Worm (Caenorhabditis elegans) whole organism, early embryonic: ENCODE data around the gene atg-10.

Experiments used
- B0310.2 ChIP-seq: sonication (generic microtip); optimal IDR thresholded peaks from 2 replicates; lab custom pipeline; 2016; ENCODE audit warnings: mild to moderate bottlenecking, missing genetic modification characterization, missing compliant biosample characterization
- aly-1 ChIP-seq: sonication (generic microtip); optimal IDR thresholded peaks from 2 replicates; lab custom pipeline; 2016; ENCODE audit warnings: missing genetic modification characterization, missing compliant biosample characterization
- ama-1 ChIP-seq: fragments of 150-350 bp; optimal IDR thresholded peaks from 2 replicates; lab custom pipeline; 2014
- ceh-13 ChIP-seq: fragments of 200-800 bp; sonication (Bioruptor generic); optimal IDR thresholded peaks from 2 replicates; lab custom pipeline; 2018; ENCODE audit warnings: mild to moderate bottlenecking, missing genetic modification characterization, missing compliant biosample characterization
- ets-7 ChIP-seq: sonication (generic microtip); optimal IDR thresholded peaks from 2 replicates; lab custom pipeline; 2016; ENCODE audit warnings: missing genotype, missing genetic modification characterization, missing compliant biosample characterization
- flt-1 ChIP-seq: fragments of 200-800 bp; sonication (Bioruptor generic); IDR thresholded peaks from 2 replicates; pipeline ENCODE4 v1.3.6; 2022; ENCODE audit warnings: missing genetic modification characterization, missing compliant biosample characterization
- hmbx-1 ChIP-seq: sonication (generic microtip); optimal IDR thresholded peaks from 2 replicates; lab custom pipeline; 2016; ENCODE audit warnings: mild to moderate bottlenecking, missing genetic modification characterization, missing compliant biosample characterization
- hnd-1 ChIP-seq: sonication (generic microtip); optimal IDR thresholded peaks from 2 replicates; lab custom pipeline; 2016; ENCODE audit warnings: missing genetic modification characterization, missing compliant biosample characterization
- scrt-1 ChIP-seq: fragments of 200-800 bp; sonication (Bioruptor generic); IDR thresholded peaks from 2 replicates; pipeline ENCODE4 v1.3.6; 2022; ENCODE audit warnings: missing genetic modification characterization, missing compliant biosample characterization
- sea-1 ChIP-seq: fragments of 200-800 bp; sonication (Bioruptor generic); conservative IDR thresholded peaks from 2 replicates; pipeline ENCODE4 v1.3.6; 2022; ENCODE audit warnings: missing genetic modification characterization, missing compliant biosample characterization
- tbx-37 ChIP-seq: fragments of 200-800 bp; sonication (Bioruptor generic); conservative IDR thresholded peaks from 2 replicates; pipeline ENCODE4 v1.3.6; 2022; ENCODE audit warnings: missing genetic modification reagents, missing genetic modification characterization, missing compliant biosample characterization
- tra-4 ChIP-seq: sonication (generic microtip); optimal IDR thresholded peaks from 2 replicates; lab custom pipeline; 2017; ENCODE audit warnings: missing genetic modification characterization, missing compliant biosample characterization

DNA sequence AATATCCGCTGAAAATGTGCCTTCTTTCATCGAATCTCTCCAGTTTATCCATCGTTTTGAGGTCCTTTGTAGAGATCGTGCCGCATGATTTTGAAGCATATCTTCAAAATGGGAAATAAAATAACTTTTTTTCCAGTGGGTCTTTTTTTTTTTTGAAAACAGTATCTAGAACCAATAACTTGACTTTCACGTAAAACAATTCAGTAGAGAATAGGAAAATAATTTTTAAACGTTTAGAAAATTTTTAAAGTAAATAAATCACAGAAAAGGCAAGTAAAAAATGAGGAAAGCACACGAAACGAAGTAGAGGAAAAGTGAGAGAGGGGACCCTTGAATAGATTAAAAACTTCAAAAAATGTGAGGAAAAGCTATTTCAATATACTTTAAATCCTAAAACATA, 39.9 kb downstream of the atg-10 start, which contains the start of gene chdh-1:
- TF ChIP-seq scrt-1 (GFP tag; lab: Robert Waterston, UW), result no peak
- no peak for TF ChIP-seq hmbx-1
- TF ChIP-seq ets-7, result no peak
- TF ChIP-seq flt-1 (GFP tag; lab: Robert Waterston, UW), result no peak
- TF ChIP-seq tbx-37, result no peak
- no peak for TF ChIP-seq ama-1 (lab: Kevin White, UChicago)
- TF ChIP-seq tra-4 (tag; lab: Kevin White, UChicago), result no peak
- no peak for TF ChIP-seq B0310.2 (tag; lab: Kevin White, UChicago)
- TF ChIP-seq hnd-1 (tag; lab: Kevin White, UChicago), result no peak
- TF ChIP-seq aly-1 (tag; lab: Kevin White, UChicago), result no peak
- TF ChIP-seq ceh-13 (GFP tag; lab: Kevin White, UChicago), result no peak
- no peak for TF ChIP-seq sea-1
